Worm (Caenorhabditis elegans) whole organism, mixed stage, embryonic: ENCODE results near the gene lin-49.

ENCODE experiments used
- M03D4.4 ChIP-seq: sonication (generic microtip); optimal IDR thresholded peaks from 2 replicates; lab custom pipeline; 2017; ENCODE audit warnings: mild to moderate bottlenecking, missing genetic modification characterization, missing compliant biosample characterization
- blmp-1 ChIP-seq: fragments of 150-350 bp; optimal IDR thresholded peaks from 2 replicates; lab custom pipeline; 2014; ENCODE audit warnings: missing biosample characterization, missing genetic modification characterization
- ceh-39 ChIP-seq: fragments of 150-350 bp; optimal IDR thresholded peaks from 2 replicates; lab custom pipeline; 2014; ENCODE audit warnings: missing biosample characterization, missing genetic modification characterization
- ceh-43 ChIP-seq: fragments of 200-800 bp; sonication (Bioruptor generic); optimal IDR thresholded peaks from 2 replicates; lab custom pipeline; 2018; ENCODE audit warnings: mild to moderate bottlenecking, missing genetic modification characterization, moderate library complexity, missing compliant biosample characterization
- ceh-83 ChIP-seq: fragments of 200-800 bp; sonication (Bioruptor generic); optimal IDR thresholded peaks from 2 replicates; lab custom pipeline; 2018; ENCODE audit warnings: mild to moderate bottlenecking, missing genetic modification characterization, missing compliant biosample characterization
- cnd-1 ChIP-seq: fragments of 200-800 bp; sonication (Bioruptor generic); optimal IDR thresholded peaks from 2 replicates; lab custom pipeline; 2018; ENCODE audit warnings: mild to moderate bottlenecking, missing genetic modification characterization, missing compliant biosample characterization
- drap-1 ChIP-seq: fragments of 200-800 bp; sonication (Bioruptor generic); optimal IDR thresholded peaks from 3 replicates; lab custom pipeline; 2018; ENCODE audit warnings: mild to moderate bottlenecking, missing genetic modification characterization, missing compliant biosample characterization
- elt-1 ChIP-seq: sonication (generic microtip); optimal IDR thresholded peaks from 2 replicates; lab custom pipeline; 2017; ENCODE audit warnings: missing genetic modification characterization, mild to moderate bottlenecking, missing compliant biosample characterization, antibody characterized with exemption, moderate library complexity, borderline replicate concordance; ENCODE audit not compliant: insufficient read depth
- flh-1 ChIP-seq: fragments of 200-800 bp; sonication (Bioruptor generic); optimal IDR thresholded peaks from 2 replicates; lab custom pipeline; 2018; ENCODE audit warnings: mild to moderate bottlenecking, missing genetic modification characterization, moderate library complexity, missing compliant biosample characterization
- ham-2 ChIP-seq: fragments of 200-800 bp; sonication (Bioruptor generic); optimal IDR thresholded peaks from 2 replicates; lab custom pipeline; 2018; ENCODE audit warnings: mild to moderate bottlenecking, missing genetic modification characterization, missing compliant biosample characterization
- hlh-1 ChIP-seq: fragments of 150-350 bp; optimal IDR thresholded peaks from 2 replicates; lab custom pipeline; 2014; ENCODE audit warnings: missing biosample characterization, missing genetic modification reagents, missing genetic modification characterization
- lin-13 ChIP-seq: fragments of 150-350 bp; optimal IDR thresholded peaks from 2 replicates; lab custom pipeline; 2014; ENCODE audit warnings: missing biosample characterization, missing genetic modification characterization
- lin-32 ChIP-seq: fragments of 200-800 bp; sonication (Bioruptor generic); optimal IDR thresholded peaks from 2 replicates; lab custom pipeline; 2018; ENCODE audit warnings: mild to moderate bottlenecking, missing genetic modification characterization, missing compliant biosample characterization
- lsy-2 ChIP-seq: fragments of 150-350 bp; optimal IDR thresholded peaks from 2 replicates; lab custom pipeline; 2014; ENCODE audit warnings: missing biosample characterization, missing genetic modification characterization
- mab-5 ChIP-seq: fragments of 150-350 bp; optimal IDR thresholded peaks from 2 replicates; lab custom pipeline; 2014; ENCODE audit warnings: missing biosample characterization, missing genetic modification characterization
- mls-2 ChIP-seq: sonication (generic microtip); optimal IDR thresholded peaks from 2 replicates; lab custom pipeline; 2016; ENCODE audit warnings: mild to moderate bottlenecking, missing genetic modification characterization, moderate library complexity, missing compliant biosample characterization
- nhr-12 ChIP-seq: fragments of 150-350 bp; optimal IDR thresholded peaks from 2 replicates; lab custom pipeline; 2014; ENCODE audit warnings: missing biosample characterization, missing genetic modification characterization
- nhr-237 ChIP-seq: fragments of 150-350 bp; optimal IDR thresholded peaks from 2 replicates; lab custom pipeline; 2014; ENCODE audit warnings: missing biosample characterization, missing genetic modification characterization
- nhr-28 ChIP-seq: fragments of 150-350 bp; optimal IDR thresholded peaks from 2 replicates; lab custom pipeline; 2014; ENCODE audit warnings: missing biosample characterization, missing genetic modification characterization
- nhr-76 ChIP-seq: sonication (generic microtip); optimal IDR thresholded peaks from 2 replicates; lab custom pipeline; 2017; ENCODE audit warnings: missing biosample characterization, missing genetic modification characterization
- snpc-4 ChIP-seq: fragments of 150-350 bp; optimal IDR thresholded peaks from 2 replicates; lab custom pipeline; 2014; ENCODE audit warnings: missing biosample characterization, missing genetic modification characterization
- sptf-1 ChIP-seq: sonication (generic microtip); optimal IDR thresholded peaks from 2 replicates; lab custom pipeline; 2017; ENCODE audit warnings: mild to moderate bottlenecking, missing genetic modification characterization, moderate library complexity, missing compliant biosample characterization
- tbx-8 ChIP-seq: fragments of 200-800 bp; sonication (Bioruptor generic); optimal IDR thresholded peaks from 2 replicates; lab custom pipeline; 2018; ENCODE audit warnings: mild to moderate bottlenecking, missing genetic modification characterization, moderate library complexity, missing compliant biosample characterization
- unc-39 ChIP-seq: fragments of 150-350 bp; optimal IDR thresholded peaks from 2 replicates; lab custom pipeline; 2014; ENCODE audit warnings: missing biosample characterization, missing genetic modification characterization
- unc-62 ChIP-seq: fragments of 150-350 bp; optimal IDR thresholded peaks from 2 replicates; lab custom pipeline; 2014; ENCODE audit warnings: missing biosample characterization, missing genetic modification reagents, missing genetic modification characterization
- zip-8 ChIP-seq: fragments of 150-350 bp; optimal IDR thresholded peaks from 2 replicates; lab custom pipeline; 2014; ENCODE audit warnings: missing biosample characterization, missing genetic modification characterization
- ztf-11 ChIP-seq: fragments of 150-350 bp; optimal IDR thresholded peaks from 2 replicates; lab custom pipeline; 2014; ENCODE audit warnings: missing biosample characterization, missing genetic modification characterization

Gene lin-49

ce11 chrIV:8648502-8648901 is 28.0 kb downstream of the lin-49 start, which contains the start of gene cyp-33E1:
TSS of gene cyp-33E1 (minus strand) at chrIV:8648602.
- TF ChIP-seq snpc-4, result no peak
- no peak for TF ChIP-seq lin-13 (tag; lab: Kevin White, UChicago)
- TF ChIP-seq nhr-12 (tag; lab: Kevin White, UChicago), result no peak
- TF ChIP-seq, all 35 proteins: peak for 0

- TF ChIP-seq lsy-2 (tag; lab: Kevin White, UChicago), result no peak
- TF ChIP-seq unc-39 (tag; lab: Kevin White, UChicago), result no peak
- no peak for TF ChIP-seq elt-1 (tag; lab: Kevin White, UChicago)
- no peak for TF ChIP-seq ceh-39 (tag; lab: Kevin White, UChicago)
- no peak for TF ChIP-seq blmp-1 (tag; lab: Kevin White, UChicago)
- no peak for TF ChIP-seq ceh-43
These were observed 30.2 kb downstream of the lin-49 start, which contains the start of gene C49C8.2 for ce11 chrIV:8650696-8651095. TSS of gene C49C8.2 (plus strand) at chrIV:8651088.

- TF ChIP-seq flh-1 (GFP tag; lab: Kevin White, UChicago) (no peak), elt-1 (tag; lab: Kevin White, UChicago) (no peak), ceh-39 (tag; lab: Kevin White, UChicago) (no peak), mab-5 (tag; lab: Kevin White, UChicago) (no peak), mls-2 (tag; lab: Kevin White, UChicago) (no peak), lsy-2 (tag; lab: Kevin White, UChicago) (no peak), ceh-43 (no peak), hlh-1 (tag; lab: Kevin White, UChicago) (no peak), tbx-8 (no peak), cnd-1 (tag; lab: Kevin White, UChicago) (no peak), lin-32 (GFP tag; lab: Kevin White, UChicago) (no peak), zip-8 (tag; lab: Kevin White, UChicago) (no peak), sptf-1 (no peak), ham-2 (GFP tag; lab: Kevin White, UChicago) (no peak), unc-39 (tag; lab: Kevin White, UChicago) (no peak), nhr-28 (tag; lab: Kevin White, UChicago) (no peak)
These were observed 31.4 kb downstream of the lin-49 start, which contains the start of gene C49C8.8 for ce11 chrIV:8651835-8652234. TSS of gene C49C8.8 (plus strand) at chrIV:8652135.

ce11 chrIV:8653592-8653991 is 33.1 kb downstream of the lin-49 start, which contains the start of gene C49C8.5:
TSS of gene C49C8.5 (minus strand) at chrIV:8653664.
- TF ChIP-seq ceh-83 (GFP tag; lab: Kevin White, UChicago) (no peak), nhr-76 (no peak), snpc-4 (no peak), unc-39 (tag; lab: Kevin White, UChicago) (no peak), unc-62 (no peak), nhr-12 (tag; lab: Kevin White, UChicago) (no peak), ham-2 (GFP tag; lab: Kevin White, UChicago) (no peak), sptf-1 (no peak), lin-13 (tag; lab: Kevin White, UChicago) (no peak), ceh-39 (tag; lab: Kevin White, UChicago) (no peak), M03D4.4 (tag; lab: Kevin White, UChicago) (no peak), drap-1 (no peak), elt-1 (tag; lab: Kevin White, UChicago) (no peak), ztf-11 (no peak)

ce11 chrIV:8654115-8654628 is 33.7 kb downstream of the lin-49 start, which contains the start of gene C49C8.1:
TSS of gene C49C8.1 (plus strand) at chrIV:8654578.
- TF ChIP-seq zip-8 (tag; lab: Kevin White, UChicago), result peak; percentile 92
- no peak for TF ChIP-seq ham-2 (GFP tag; lab: Kevin White, UChicago)
- TF ChIP-seq, all 35 proteins: peak for 1

ce11 chrIV:8658122-8658521 is 37.6 kb downstream of the lin-49 start, which contains the start of gene C49C8.6:
TSS of gene C49C8.6 (minus strand) at chrIV:8658222.
- TF ChIP-seq nhr-237 (tag; lab: Kevin White, UChicago) (no peak), tbx-8 (no peak), nhr-76 (no peak)
